Worm (Caenorhabditis elegans) whole organism, L2 larva: Measurements from ENCODE around the gene C04H5.7.

Experiments
- C34F6.9 ChIP-seq: fragments of 150-350 bp; optimal IDR thresholded peaks from 2 replicates; lab custom pipeline; 2014; ENCODE audit warnings: missing biosample characterization, missing genetic modification characterization
- F13H6.1 ChIP-seq: sonication (generic microtip); optimal IDR thresholded peaks from 2 replicates; lab custom pipeline; 2016; ENCODE audit warnings: missing genetic modification characterization, missing compliant biosample characterization
- ZK546.5 ChIP-seq: sonication (generic microtip); optimal IDR thresholded peaks from 2 replicates; lab custom pipeline; 2017; ENCODE audit warnings: missing biosample characterization, missing genetic modification characterization
- alr-1 ChIP-seq: fragments of 150-350 bp; optimal IDR thresholded peaks from 2 replicates; lab custom pipeline; 2014; ENCODE audit warnings: missing biosample characterization, missing genetic modification characterization
- aly-2 ChIP-seq: fragments of 150-350 bp; optimal IDR thresholded peaks from 2 replicates; lab custom pipeline; 2014; ENCODE audit warnings: missing biosample characterization, missing genetic modification characterization
- ama-1 ChIP-seq: fragments of 150-350 bp; optimal IDR thresholded peaks from 2 replicates; lab custom pipeline; 2018; ENCODE audit warnings: inconsistent platforms
- ceh-16 ChIP-seq: fragments of 150-350 bp; optimal IDR thresholded peaks from 2 replicates; lab custom pipeline; 2014; ENCODE audit warnings: missing biosample characterization, missing genetic modification characterization
- ceh-82 ChIP-seq: fragments of 150-350 bp; optimal IDR thresholded peaks from 2 replicates; lab custom pipeline; 2014; ENCODE audit warnings: missing biosample characterization, missing genetic modification characterization
- crh-2 ChIP-seq: sonication (generic microtip); optimal IDR thresholded peaks from 2 replicates; lab custom pipeline; 2017; ENCODE audit warnings: missing biosample characterization, missing genetic modification characterization
- dmd-4 ChIP-seq: sonication (generic microtip); optimal IDR thresholded peaks from 2 replicates; lab custom pipeline; 2017; ENCODE audit warnings: missing biosample characterization, missing genetic modification characterization
- egl-27 ChIP-seq: sonication (generic microtip); optimal IDR thresholded peaks from 3 replicates; lab custom pipeline; 2017; ENCODE audit warnings: missing biosample characterization, missing genetic modification reagents, missing genetic modification characterization
- elt-1 ChIP-seq: fragments of 150-350 bp; optimal IDR thresholded peaks from 2 replicates; lab custom pipeline; 2014; ENCODE audit warnings: missing biosample characterization, missing genetic modification characterization
- elt-3 ChIP-seq: sonication (generic microtip); optimal IDR thresholded peaks from 2 replicates; lab custom pipeline; 2017; ENCODE audit warnings: missing biosample characterization, missing genetic modification characterization
- fos-1 ChIP-seq: fragments of 150-350 bp; optimal IDR thresholded peaks from 2 replicates; lab custom pipeline; 2014; ENCODE audit warnings: missing biosample characterization, missing genetic modification characterization
- gmeb-1 ChIP-seq: fragments of 150-350 bp; optimal IDR thresholded peaks from 2 replicates; lab custom pipeline; 2014; ENCODE audit warnings: missing biosample characterization, missing genetic modification characterization
- lin-11 ChIP-seq: fragments of 150-350 bp; sonication (generic microtip); optimal IDR thresholded peaks from 2 replicates; lab custom pipeline; 2014; ENCODE audit warnings: missing biosample characterization, missing genetic modification characterization, inconsistent platforms, mixed read lengths
- lin-13 ChIP-seq: fragments of 150-350 bp; optimal IDR thresholded peaks from 2 replicates; lab custom pipeline; 2014; ENCODE audit warnings: missing biosample characterization, missing genetic modification reagents, missing genetic modification characterization
- lin-39 ChIP-seq: fragments of 150-350 bp; optimal IDR thresholded peaks from 2 replicates; lab custom pipeline; 2014; ENCODE audit warnings: missing biosample characterization, missing genetic modification reagents, missing genetic modification characterization
- lsy-2 ChIP-seq, 2 experiments: fragments of 150-350 bp in 1 of 2; sonication (generic microtip) in 1 of 2; optimal IDR thresholded peaks; 2 replicates each; lab custom pipeline; 2014 to 2017; ENCODE audit warnings: missing biosample characterization in 2 of 2, missing genetic modification characterization in 2 of 2
- mab-5 ChIP-seq: fragments of 150-350 bp; optimal IDR thresholded peaks from 2 replicates; lab custom pipeline; 2014; ENCODE audit warnings: missing biosample characterization, missing genetic modification characterization
- mbf-1 ChIP-seq: sonication (generic microtip); optimal IDR thresholded peaks from 2 replicates; lab custom pipeline; 2017; ENCODE audit warnings: missing biosample characterization, missing genetic modification characterization
- nhr-10 ChIP-seq: sonication (generic microtip); optimal IDR thresholded peaks from 2 replicates; lab custom pipeline; 2017; ENCODE audit warnings: missing biosample characterization, missing genetic modification characterization
- nhr-11 ChIP-seq: fragments of 150-350 bp; optimal IDR thresholded peaks from 2 replicates; lab custom pipeline; 2014; ENCODE audit warnings: missing biosample characterization, missing genetic modification characterization
- nhr-12 ChIP-seq: fragments of 150-350 bp; optimal IDR thresholded peaks from 2 replicates; lab custom pipeline; 2014; ENCODE audit warnings: missing biosample characterization, missing genetic modification characterization
- nhr-129 ChIP-seq: fragments of 150-350 bp; optimal IDR thresholded peaks from 2 replicates; lab custom pipeline; 2014; ENCODE audit warnings: missing biosample characterization, missing genetic modification characterization
- nhr-21 ChIP-seq: fragments of 150-350 bp; optimal IDR thresholded peaks from 2 replicates; lab custom pipeline; 2014; ENCODE audit warnings: missing biosample characterization, missing genetic modification characterization
- nhr-23 ChIP-seq: fragments of 150-350 bp; optimal IDR thresholded peaks from 2 replicates; lab custom pipeline; 2014; ENCODE audit warnings: missing biosample characterization, missing genetic modification reagents, missing genetic modification characterization
- nhr-237 ChIP-seq: fragments of 150-350 bp; optimal IDR thresholded peaks from 2 replicates; lab custom pipeline; 2014; ENCODE audit warnings: missing biosample characterization, missing genetic modification characterization
- nhr-25 ChIP-seq: fragments of 150-350 bp; sonication (generic microtip); optimal IDR thresholded peaks from 3 replicates; lab custom pipeline; 2014; ENCODE audit warnings: missing biosample characterization, missing genetic modification characterization
- nhr-6 ChIP-seq: fragments of 150-350 bp; optimal IDR thresholded peaks from 2 replicates; lab custom pipeline; 2014; ENCODE audit warnings: missing biosample characterization, missing genetic modification characterization
- nhr-77 ChIP-seq: fragments of 150-350 bp; optimal IDR thresholded peaks from 2 replicates; lab custom pipeline; 2014; ENCODE audit warnings: missing biosample characterization, missing genetic modification characterization
- peb-1 ChIP-seq: fragments of 150-350 bp; optimal IDR thresholded peaks from 2 replicates; lab custom pipeline; 2014; ENCODE audit warnings: missing biosample characterization, missing genetic modification characterization
- sem-4 ChIP-seq: fragments of 150-350 bp; optimal IDR thresholded peaks from 2 replicates; lab custom pipeline; 2014; ENCODE audit warnings: missing biosample characterization, missing genetic modification reagents, missing genetic modification characterization
- skn-1 ChIP-seq: sonication (generic microtip); optimal IDR thresholded peaks from 2 replicates; lab custom pipeline; 2017; ENCODE audit warnings: missing biosample characterization, missing genetic modification characterization
- sma-3 ChIP-seq: sonication (generic microtip); optimal IDR thresholded peaks from 2 replicates; lab custom pipeline; 2016; ENCODE audit warnings: missing genetic modification reagents, missing genetic modification characterization, missing compliant biosample characterization
- sma-9 ChIP-seq, 2 experiments: fragments of 150-350 bp in 1 of 2; sonication (generic microtip) in 1 of 2; optimal IDR thresholded peaks; 2 replicates each; lab custom pipeline; 2014 to 2016; ENCODE audit warnings: missing genetic modification characterization in 2 of 2, mild to moderate bottlenecking in 1 of 2, missing biosample characterization in 1 of 2, missing compliant biosample characterization in 1 of 2, missing genetic modification reagents in 1 of 2, moderate library complexity in 1 of 2
- snpc-4 ChIP-seq: fragments of 150-350 bp; optimal IDR thresholded peaks from 2 replicates; lab custom pipeline; 2014; ENCODE audit warnings: missing biosample characterization, missing genetic modification characterization
- unc-55 ChIP-seq: fragments of 150-350 bp; sonication (generic microtip); optimal IDR thresholded peaks from 3 replicates; lab custom pipeline; 2014; ENCODE audit warnings: missing biosample characterization, missing genetic modification reagents, missing genetic modification characterization
- unc-62 ChIP-seq: fragments of 150-350 bp; optimal IDR thresholded peaks from 2 replicates; lab custom pipeline; 2014; ENCODE audit warnings: missing biosample characterization, missing genetic modification reagents, missing genetic modification characterization
- zag-1 ChIP-seq: fragments of 150-350 bp; optimal IDR thresholded peaks from 2 replicates; lab custom pipeline; 2014; ENCODE audit warnings: missing biosample characterization, missing genetic modification characterization
- ztf-11 ChIP-seq: sonication (generic microtip); optimal IDR thresholded peaks from 2 replicates; lab custom pipeline; 2017; ENCODE audit warnings: missing biosample characterization, missing genetic modification characterization

C04H5.7 gene

DNA sequence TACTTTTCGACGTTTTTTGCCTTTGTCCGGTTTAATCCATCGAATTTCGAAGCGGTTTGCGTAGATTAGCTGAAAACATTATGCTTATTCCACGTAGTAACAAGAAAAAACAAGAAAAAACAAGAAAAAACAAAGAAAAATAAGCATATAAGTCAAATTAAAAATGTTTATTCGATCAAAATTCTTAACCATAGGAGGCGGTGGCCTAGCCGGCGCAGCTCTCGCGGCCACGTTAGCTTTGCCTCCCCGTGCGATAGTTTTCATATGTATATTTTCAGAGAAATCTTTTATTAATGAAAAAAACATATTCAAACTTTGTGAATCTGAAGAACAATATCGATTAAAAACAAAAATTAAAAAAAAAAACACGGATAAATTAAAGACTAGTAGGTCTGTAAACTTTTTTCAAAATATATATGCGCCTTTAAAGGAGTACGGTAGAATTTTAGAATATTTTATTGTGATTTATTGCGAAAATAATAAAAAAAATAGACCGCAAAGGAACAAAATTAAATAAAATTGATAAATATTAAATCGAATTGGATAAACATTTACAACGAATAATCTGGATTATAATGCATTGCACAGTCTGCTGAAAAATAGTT lies 26.1 kb downstream of the C04H5.7 start:
- peak; percentile 16 to 93 for TF ChIP-seq lsy-2 (tag; optimal IDR thresholded peaks at IDR 0.05; lab: Kevin White, UChicago)
- peak; percentile 23 for TF ChIP-seq unc-55 (GFP tag; lab: Kevin White, UChicago)
- TF ChIP-seq sma-3 (GFP tag; lab: Kevin White, UChicago) = peak; percentile 27

ce11 chrII:14567811-14568210 lies 30.1 kb downstream of the C04H5.7 start:
- TF ChIP-seq alr-1 (no peak), nhr-12 (tag; lab: Kevin White, UChicago) (no peak), sma-9 (GFP tag; optimal IDR thresholded peaks at IDR 0.05; lab: Kevin White, UChicago) (no peak), sma-9 (tag; optimal IDR thresholded peaks at IDR 0.05; lab: Kevin White, UChicago) (no peak), elt-1 (tag; lab: Kevin White, UChicago) (no peak), nhr-23 (no peak), mbf-1 (tag; lab: Kevin White, UChicago) (no peak), lin-39 (tag; lab: Kevin White, UChicago) (no peak), mab-5 (tag; lab: Kevin White, UChicago) (no peak), nhr-237 (no peak), C34F6.9 (no peak), zag-1 (tag; lab: Kevin White, UChicago) (no peak), ztf-11 (tag; lab: Kevin White, UChicago) (no peak), gmeb-1 (tag; lab: Kevin White, UChicago) (no peak), nhr-11 (tag; lab: Kevin White, UChicago) (no peak), lsy-2 (tag; optimal IDR thresholded peaks at IDR 0.05; lab: Kevin White, UChicago) (no peak), sma-3 (GFP tag; lab: Kevin White, UChicago) (no peak)
- TF ChIP-seq, all 48 proteins: peak for 0

ce11 chrII:14569322-14569721 lies 31.6 kb downstream of the C04H5.7 start:
- TF ChIP-seq ZK546.5 (tag; lab: Kevin White, UChicago) (no peak), unc-62 (GFP tag; lab: Kevin White, UChicago) (no peak), F13H6.1 (peak; percentile 28), nhr-77 (tag; lab: Kevin White, UChicago) (no peak), lin-13 (GFP tag; lab: Kevin White, UChicago) (no peak), lsy-2 (tag; optimal IDR thresholded peaks at IDR 0.05; lab: Kevin White, UChicago) (peak in 1 of 2 experiments; percentile 34), nhr-21 (no peak), nhr-6 (tag; lab: Kevin White, UChicago) (no peak), gmeb-1 (tag; lab: Kevin White, UChicago) (no peak), nhr-12 (tag; lab: Kevin White, UChicago) (no peak), nhr-10 (no peak), nhr-25 (tag; lab: Kevin White, UChicago) (no peak), elt-3 (tag; lab: Kevin White, UChicago) (no peak), unc-55 (GFP tag; lab: Kevin White, UChicago) (peak; percentile 19), ztf-11 (tag; lab: Kevin White, UChicago) (no peak), sma-9 (GFP tag; optimal IDR thresholded peaks at IDR 0.05; lab: Kevin White, UChicago) (peak; percentile 5), sma-9 (tag; optimal IDR thresholded peaks at IDR 0.05; lab: Kevin White, UChicago) (no peak), crh-2 (no peak), sma-3 (GFP tag; lab: Kevin White, UChicago) (no peak), peb-1 (tag; lab: Kevin White, UChicago) (no peak), skn-1 (tag; lab: Kevin White, UChicago) (no peak)

DNA sequence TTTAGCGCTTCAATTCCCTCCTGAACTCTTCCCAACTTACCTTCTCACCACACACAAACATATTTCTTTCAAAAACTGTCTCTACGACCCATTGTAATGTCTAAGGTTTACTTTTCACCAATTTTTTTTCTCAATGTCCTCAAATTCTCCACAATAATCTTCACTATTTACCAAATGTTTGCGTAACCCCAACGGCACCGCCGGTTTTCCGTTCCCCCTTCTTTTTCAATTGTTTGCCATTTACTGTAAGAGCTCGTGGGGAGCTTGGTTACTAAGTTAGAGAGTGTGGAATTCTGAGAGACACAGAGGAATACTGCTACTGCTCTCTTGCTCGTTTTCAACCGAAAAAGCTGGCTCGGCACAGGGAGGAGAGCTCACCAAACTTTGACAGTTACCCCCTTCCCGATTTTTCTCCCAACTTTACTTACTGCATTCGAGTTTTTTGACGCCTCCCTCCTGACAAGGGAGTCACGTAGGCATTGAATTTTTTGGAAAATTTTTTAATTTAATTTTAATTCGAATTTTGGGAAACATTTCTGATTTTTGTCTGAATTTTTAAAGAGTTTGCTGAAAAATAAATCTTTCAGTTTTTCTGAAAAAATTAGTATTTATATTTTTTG lies 32.9 kb downstream of the C04H5.7 start:
- TF ChIP-seq F13H6.1 (peak; percentile 54), peb-1 (tag; lab: Kevin White, UChicago) (no peak), nhr-129 (peak; percentile 42)

ce11 chrII:14573315-14573714 lies 35.6 kb downstream of the C04H5.7 start, which contains the start of gene madf-5:
madf-5 (plus strand) TSS chrII:14573615.
- TF ChIP-seq ceh-82 (tag; lab: Kevin White, UChicago) (no peak), lin-11 (tag; lab: Kevin White, UChicago) (no peak), snpc-4 (tag; lab: Kevin White, UChicago) (no peak), nhr-23 (no peak), ZK546.5 (tag; lab: Kevin White, UChicago) (no peak), ceh-16 (tag; lab: Kevin White, UChicago) (no peak), elt-1 (tag; lab: Kevin White, UChicago) (no peak), unc-62 (GFP tag; lab: Kevin White, UChicago) (no peak), dmd-4 (tag; lab: Kevin White, UChicago) (no peak), ztf-11 (tag; lab: Kevin White, UChicago) (no peak), unc-55 (GFP tag; lab: Kevin White, UChicago) (no peak), lin-39 (tag; lab: Kevin White, UChicago) (no peak), fos-1 (tag; lab: Kevin White, UChicago) (no peak), sem-4 (no peak), ama-1 (no peak), egl-27 (tag; lab: Kevin White, UChicago) (no peak), nhr-77 (tag; lab: Kevin White, UChicago) (no peak), aly-2 (tag; lab: Kevin White, UChicago) (no peak)
